Fruit fly (Drosophila melanogaster) whole organism, embryonic: Measurements from ENCODE around the gene Hacd1.

Source experiments
- ATbp ChIP-seq: fragments of 200-800 bp; sonication (Bioruptor generic); optimal IDR thresholded peaks from 2 replicates; lab custom pipeline; 2017; ENCODE audit warnings: missing biosample characterization, mild to moderate bottlenecking, missing genetic modification characterization, missing genetic modification reagents
- Adf1 ChIP-seq: fragments of 200-800 bp; sonication (Bioruptor generic); IDR thresholded peaks from 2 replicates; pipeline ENCODE4 v1.3.6; 2022; ENCODE audit warnings: missing biosample characterization, missing genetic modification characterization
- Awh ChIP-seq: fragments of 200-800 bp; sonication (Bioruptor generic); IDR thresholded peaks from 2 replicates; pipeline ENCODE4, ENCODE4 v1.3.6; 2022; ENCODE audit warnings: missing biosample characterization, missing genetic modification characterization
- CG10274 ChIP-seq: fragments of 200-800 bp; sonication (Bioruptor generic); optimal IDR thresholded peaks from 3 replicates; lab custom pipeline; 2017; ENCODE audit warnings: missing biosample characterization, mild to moderate bottlenecking, missing genetic modification characterization
- CG10321 ChIP-seq: fragments of 200-800 bp; sonication (Bioruptor generic); IDR thresholded peaks from 2 replicates; pipeline ENCODE4 v1.3.6; 2022; ENCODE audit warnings: missing biosample characterization, missing genetic modification characterization
- CG10462 ChIP-seq: fragments of 200-800 bp; sonication (Bioruptor generic); optimal IDR thresholded peaks from 2 replicates; lab custom pipeline; 2016; ENCODE audit warnings: missing biosample characterization, missing genetic modification characterization
- CG10654 ChIP-seq: fragments of 200-800 bp; sonication (Bioruptor generic); optimal IDR thresholded peaks from 2 replicates; lab custom pipeline; 2016; ENCODE audit warnings: missing biosample characterization, missing genetic modification characterization
- CG11398 ChIP-seq: fragments of 200-800 bp; sonication (Bioruptor generic); optimal IDR thresholded peaks from 2 replicates; lab custom pipeline; 2016; ENCODE audit warnings: missing biosample characterization, missing genetic modification characterization
- CG12659 ChIP-seq: fragments of 200-800 bp; sonication (Bioruptor generic); optimal IDR thresholded peaks from 3 replicates; lab custom pipeline; 2017; ENCODE audit warnings: mild to moderate bottlenecking, missing biosample characterization, missing genetic modification reagents, missing genetic modification characterization
- CG14965 ChIP-seq: fragments of 200-800 bp; sonication (Bioruptor generic); optimal IDR thresholded peaks from 2 replicates; lab custom pipeline; 2016; ENCODE audit warnings: missing biosample characterization, missing genetic modification characterization, borderline replicate concordance
- CG15269 ChIP-seq: fragments of 200-800 bp; sonication (Bioruptor generic); optimal IDR thresholded peaks from 2 replicates; lab custom pipeline; 2018; ENCODE audit warnings: missing biosample characterization, mild to moderate bottlenecking, missing genetic modification characterization, moderate library complexity
- CG15696 ChIP-seq: fragments of 200-800 bp; sonication (Bioruptor generic); optimal IDR thresholded peaks from 2 replicates; lab custom pipeline; 2019; ENCODE audit warnings: missing biosample characterization, mild to moderate bottlenecking, missing genetic modification characterization, moderate library complexity
- CG2129 ChIP-seq: fragments of 200-800 bp; sonication (Bioruptor generic); IDR thresholded peaks from 2 replicates; pipeline ENCODE4 v1.3.6; 2022; ENCODE audit warnings: missing biosample characterization, missing genetic modification characterization; ENCODE audit not compliant: partially characterized antibody
- CG30020 ChIP-seq: fragments of 200-800 bp; optimal IDR thresholded peaks from 2 replicates; lab custom pipeline; 2019; ENCODE audit warnings: missing biosample characterization, mild to moderate bottlenecking, missing genetic modification characterization, moderate library complexity
- CG30431 ChIP-seq: fragments of 200-800 bp; sonication (Bioruptor generic); optimal IDR thresholded peaks from 2 replicates; lab custom pipeline; 2017; ENCODE audit warnings: missing biosample characterization, missing genetic modification characterization
- CG31365 ChIP-seq: fragments of 200-800 bp; sonication (Bioruptor generic); optimal IDR thresholded peaks from 2 replicates; lab custom pipeline; 2018; ENCODE audit warnings: missing biosample characterization, mild to moderate bottlenecking, missing genetic modification characterization
- CG3281 ChIP-seq: fragments of 200-800 bp; sonication (Bioruptor generic); optimal IDR thresholded peaks from 3 replicates; lab custom pipeline; 2017; ENCODE audit warnings: missing biosample characterization, mild to moderate bottlenecking, missing genetic modification characterization
- CG3726 ChIP-seq: fragments of 200-800 bp; sonication (Bioruptor generic); IDR thresholded peaks from 3 replicates; pipeline ENCODE4, ENCODE4 v1.3.6; 2022; ENCODE audit warnings: missing biosample characterization, missing genetic modification characterization
- CG3847 ChIP-seq: fragments of 200-800 bp; sonication (Bioruptor generic); IDR thresholded peaks from 2 replicates; pipeline ENCODE4 v1.3.6; 2022; ENCODE audit warnings: missing biosample characterization, missing genetic modification characterization
- CG6654 ChIP-seq: fragments of 200-800 bp; sonication (Bioruptor generic); optimal IDR thresholded peaks from 2 replicates; lab custom pipeline; 2017; ENCODE audit warnings: missing biosample characterization, mild to moderate bottlenecking, missing genetic modification characterization
- CG6689 ChIP-seq: fragments of 200-800 bp; sonication (Bioruptor generic); IDR thresholded peaks from 2 replicates; pipeline ENCODE4 v1.3.6; 2022; ENCODE audit warnings: missing biosample characterization, missing genetic modification characterization
- CG8359 ChIP-seq: fragments of 200-800 bp; sonication (Bioruptor generic); optimal IDR thresholded peaks from 2 replicates; lab custom pipeline; 2017; ENCODE audit warnings: missing biosample characterization, mild to moderate bottlenecking, missing genetic modification characterization, borderline replicate concordance
- CG9609 ChIP-seq: fragments of 200-800 bp; sonication (Bioruptor generic); optimal IDR thresholded peaks from 3 replicates; lab custom pipeline; 2016; ENCODE audit warnings: missing biosample characterization, missing genetic modification characterization
- Dfd ChIP-seq, 2 experiments: fragments of >200 bp; optimal IDR thresholded peaks; 2 replicates each; lab custom pipeline; 2017; ENCODE audit warnings: missing biosample characterization in 2 of 2, missing genetic modification characterization in 2 of 2
- Dip3 ChIP-seq: fragments of 200-800 bp; sonication (Bioruptor generic); optimal IDR thresholded peaks from 3 replicates; lab custom pipeline; 2016; ENCODE audit warnings: missing biosample characterization, missing genetic modification characterization
- Dll ChIP-seq: fragments of 200-800 bp; sonication (Bioruptor generic); IDR thresholded peaks from 4 replicates; pipeline ENCODE4 v1.3.6; 2022; ENCODE audit warnings: missing biosample characterization, missing genetic modification characterization; ENCODE audit not compliant: partially characterized antibody
- Doc2 ChIP-seq: fragments of 200-800 bp; sonication (Bioruptor generic); IDR thresholded peaks from 2 replicates; pipeline ENCODE4 v1.3.6; 2022; ENCODE audit warnings: missing biosample characterization, missing genetic modification characterization
- Dref ChIP-seq: fragments of 200-800 bp; sonication (Bioruptor generic); IDR thresholded peaks from 2 replicates; pipeline ENCODE4 v1.3.6; 2022; ENCODE audit warnings: missing biosample characterization, missing genetic modification characterization
- E2f1 ChIP-seq: fragments of 200-800 bp; sonication (Bioruptor generic); IDR thresholded peaks from 2 replicates; pipeline ENCODE4 v1.3.6; 2022; ENCODE audit warnings: missing biosample characterization, missing genetic modification characterization
- Fer3 ChIP-seq: fragments of 200-800 bp; sonication (Bioruptor generic); optimal IDR thresholded peaks from 2 replicates; lab custom pipeline; 2018; ENCODE audit warnings: missing biosample characterization, mild to moderate bottlenecking, missing genetic modification characterization, moderate library complexity
- NC2β ChIP-seq: fragments of 200-800 bp; sonication (Bioruptor generic); optimal IDR thresholded peaks from 2 replicates; lab custom pipeline; 2016; ENCODE audit warnings: missing biosample characterization, missing genetic modification characterization
- Nf-YA ChIP-seq: fragments of 200-800 bp; sonication (Bioruptor generic); IDR thresholded peaks from 2 replicates; pipeline ENCODE4 v1.3.6; 2022; ENCODE audit warnings: missing biosample characterization, missing genetic modification characterization
- ara ChIP-seq: fragments of 200-800 bp; sonication (Bioruptor generic); IDR thresholded peaks from 2 replicates; pipeline ENCODE4 v1.3.6; 2022; ENCODE audit warnings: missing biosample characterization, missing genetic modification characterization
- br ChIP-seq: fragments of >200 bp; optimal IDR thresholded peaks from 2 replicates; lab custom pipeline; 2017
- cas ChIP-seq: fragments of 200-800 bp; sonication (Bioruptor generic); IDR thresholded peaks from 2 replicates; pipeline ENCODE4 v1.3.6; 2022; ENCODE audit warnings: missing biosample characterization, missing genetic modification characterization
- corto ChIP-seq: fragments of 200-800 bp; sonication (Bioruptor generic); optimal IDR thresholded peaks from 2 replicates; lab custom pipeline; 2016; ENCODE audit warnings: missing biosample characterization, mild to moderate bottlenecking, missing genetic modification characterization, moderate library complexity
- emc ChIP-seq: fragments of 200-800 bp; sonication (Bioruptor generic); optimal IDR thresholded peaks from 2 replicates; lab custom pipeline; 2016; ENCODE audit warnings: missing biosample characterization, missing genetic modification characterization
- fd64A ChIP-seq: fragments of 200-800 bp; sonication (Bioruptor generic); optimal IDR thresholded peaks from 3 replicates; lab custom pipeline; 2018; ENCODE audit warnings: missing biosample characterization, mild to moderate bottlenecking, missing genetic modification characterization
- gcm2 ChIP-seq: fragments of 200-800 bp; sonication (Bioruptor generic); optimal IDR thresholded peaks from 2 replicates; lab custom pipeline; 2016; ENCODE audit warnings: missing biosample characterization, missing genetic modification characterization
- kah ChIP-seq: fragments of 200-800 bp; sonication (Bioruptor generic); optimal IDR thresholded peaks from 2 replicates; lab custom pipeline; 2018; ENCODE audit warnings: missing biosample characterization, mild to moderate bottlenecking, missing genetic modification characterization
- lmd ChIP-seq: fragments of 200-800 bp; sonication (Bioruptor generic); IDR thresholded peaks from 2 replicates; pipeline ENCODE4 v1.3.6; 2022; ENCODE audit warnings: missing biosample characterization, missing genetic modification characterization
- oc ChIP-seq: fragments of 200-800 bp; sonication (Bioruptor generic); optimal IDR thresholded peaks from 2 replicates; lab custom pipeline; 2018; ENCODE audit warnings: missing biosample characterization, mild to moderate bottlenecking, missing genetic modification characterization, moderate library complexity
- p53 ChIP-seq: fragments of 200-800 bp; sonication (Bioruptor generic); optimal IDR thresholded peaks from 2 replicates; lab custom pipeline; 2016; ENCODE audit warnings: missing biosample characterization, missing genetic modification characterization
- pnt ChIP-seq: fragments of 200-800 bp; sonication (Bioruptor generic); optimal IDR thresholded peaks from 3 replicates; lab custom pipeline; 2016; ENCODE audit warnings: missing biosample characterization, missing genetic modification characterization
- salm ChIP-seq: fragments of 200-800 bp; sonication (Bioruptor generic); optimal IDR thresholded peaks from 2 replicates; lab custom pipeline; 2018; ENCODE audit warnings: missing biosample characterization, mild to moderate bottlenecking, missing genetic modification characterization
- sisA ChIP-seq: fragments of 200-800 bp; sonication (Bioruptor generic); IDR thresholded peaks from 2 replicates; pipeline ENCODE4 v1.3.6; 2022; ENCODE audit warnings: missing biosample characterization, missing genetic modification characterization
- sr ChIP-seq: fragments of 200-800 bp; sonication (Bioruptor generic); IDR thresholded peaks from 3 replicates; pipeline ENCODE4 v1.3.6; 2022; ENCODE audit warnings: missing biosample characterization, missing genetic modification characterization
- stwl ChIP-seq: fragments of 200-800 bp; sonication (Bioruptor generic); optimal IDR thresholded peaks from 3 replicates; lab custom pipeline; 2018; ENCODE audit warnings: missing biosample characterization, mild to moderate bottlenecking, missing genetic modification characterization, moderate library complexity
- tgo ChIP-seq: fragments of 200-800 bp; sonication (Bioruptor generic); IDR thresholded peaks from 3 replicates; pipeline ENCODE4 v1.3.6; 2022; ENCODE audit warnings: missing biosample characterization, missing genetic modification characterization
- toy ChIP-seq: fragments of 200-800 bp; sonication (Bioruptor generic); IDR thresholded peaks from 2 replicates; pipeline ENCODE4 v1.3.6; 2022; ENCODE audit warnings: missing biosample characterization, missing genetic modification characterization
- tx ChIP-seq: fragments of 200-800 bp; sonication (Bioruptor generic); optimal IDR thresholded peaks from 2 replicates; lab custom pipeline; 2016; ENCODE audit warnings: missing biosample characterization, missing genetic modification characterization
- usp ChIP-seq: fragments of >200 bp; optimal IDR thresholded peaks from 2 replicates; lab custom pipeline; 2017; ENCODE audit warnings: missing biosample characterization, missing genetic modification characterization

Hacd1 gene

DNA sequence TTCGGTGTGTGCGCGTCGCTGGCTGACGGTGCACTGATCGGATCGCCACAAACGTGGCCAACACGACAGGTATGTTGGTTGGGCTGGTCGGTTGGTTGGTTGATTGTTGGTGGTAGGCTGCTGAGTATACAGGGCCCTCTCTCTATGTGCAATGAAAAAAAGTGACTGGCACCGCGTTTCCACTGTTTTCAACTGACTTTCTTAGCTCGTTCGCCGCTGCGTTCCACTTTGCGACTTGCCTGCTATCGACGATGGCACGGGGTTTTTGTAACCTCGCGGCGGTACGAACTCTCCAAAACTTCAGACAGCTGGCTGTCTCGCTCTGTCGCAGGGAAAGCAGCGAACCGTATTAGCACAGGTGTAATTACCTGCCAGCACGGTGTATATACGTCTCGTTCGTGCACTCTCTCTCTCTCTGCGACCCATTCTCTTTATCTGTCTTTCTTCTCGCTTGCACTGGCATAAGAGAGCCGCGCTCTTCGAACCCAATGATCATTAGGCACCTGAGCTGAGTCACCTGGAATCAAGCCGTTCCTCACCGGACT is 31.1 kb downstream of the Hacd1 start (continued):
- TF ChIP-seq CG10274 (no peak), CG15269 (tag; lab: Kevin White, UChicago) (no peak), CG8359 (GFP tag; lab: Kevin White, UChicago) (peak; percentile 27), CG9609 (no peak), p53 (no peak), stwl (tag; lab: Kevin White, UChicago) (no peak), Dfd (GFP tag; optimal IDR thresholded peaks at IDR 0.05; lab: Kevin White, UChicago) (no peak), tgo (GFP tag; lab: Robert Waterston, UW) (no peak; the same call in 2 of the 3 replicates), CG31365 (tag; lab: Kevin White, UChicago) (no peak), pnt (no peak), Dref (GFP tag; lab: Robert Waterston, UW) (no peak), CG10462 (GFP tag; lab: Kevin White, UChicago) (no peak), Adf1 (GFP tag; lab: Robert Waterston, UW) (peak; percentile 25; the same call in 1 of the 2 replicates), gcm2 (no peak), CG12659 (GFP tag; lab: Kevin White, UChicago) (peak; percentile 40), tx (GFP tag; lab: Kevin White, UChicago) (no peak), Fer3 (no peak), Doc2 (GFP tag; lab: Robert Waterston, UW) (no peak), CG10654 (no peak), sr (no peak), Dip3 (GFP tag; lab: Kevin White, UChicago) (no peak), CG3281 (peak; percentile 28), CG14965 (no peak), E2f1 (no peak; the same call in 1 of the 2 replicates), CG11398 (GFP tag; lab: Kevin White, UChicago) (peak; percentile 5), toy (GFP tag; lab: Robert Waterston, UW) (no peak), emc (no peak), CG3726 (GFP tag; lab: Robert Waterston, UW) (peak; percentile 66; the same call in 1 of the 3 replicates), ara (GFP tag; lab: Robert Waterston, UW) (no peak), fd64A (GFP tag; lab: Kevin White, UChicago) (no peak), CG30020 (tag; lab: Kevin White, UChicago) (no peak), cas (no peak), CG6654 (GFP tag; lab: Kevin White, UChicago) (no peak), CG30431 (GFP tag; lab: Kevin White, UChicago) (no peak), Nf-YA (GFP tag; lab: Robert Waterston, UW) (peak; percentile 25; the same call in 1 of the 2 replicates), kah (GFP tag; lab: Kevin White, UChicago) (no peak), CG3847 (GFP tag; lab: Robert Waterston, UW) (no peak), ATbp (no peak), salm (tag; lab: Kevin White, UChicago) (no peak), NC2β (peak; percentile 22), CG10321 (GFP tag; lab: Robert Waterston, UW) (peak; percentile 97), oc (tag; lab: Kevin White, UChicago) (peak; percentile 72), Dll (no peak), corto (GFP tag; lab: Kevin White, UChicago) (no peak), br (lab: Kevin White, UChicago) (no peak), sisA (no peak), Awh (GFP tag; lab: Robert Waterston, UW) (0 out of 2 replicates have a peak, but pooled peaks have one; percentile 35), CG2129 (no peak), usp (no peak), CG6689 (GFP tag; lab: Robert Waterston, UW) (no peak), CG15696 (tag; lab: Kevin White, UChicago) (no peak), lmd (GFP tag; lab: Robert Waterston, UW) (no peak)
